Worm (Caenorhabditis elegans) whole organism, young adult: ENCODE measurements around the gene ugt-37.

Experiments
- C17E4.6 ChIP-seq: fragments of 200-800 bp; sonication (Bioruptor generic); IDR thresholded peaks from 2 replicates; pipeline ENCODE4 v1.3.6; 2022; ENCODE audit warnings: missing genetic modification reagents, missing genetic modification characterization, missing compliant biosample characterization
- ama-1 ChIP-seq, 3 experiments: fragments of 150-350 bp in 1 of 3; sonication (generic microtip) in 2 of 3; optimal IDR thresholded peaks; 2 replicates each; lab custom pipeline; 2014 to 2018; ENCODE audit warnings: missing biosample characterization in 2 of 3, missing genetic modification characterization in 2 of 3, missing genetic modification reagents in 2 of 3
- bed-2 ChIP-seq: fragments of 200-800 bp; sonication (Bioruptor generic); IDR thresholded peaks from 2 replicates; pipeline ENCODE4 v1.3.6; 2022; ENCODE audit warnings: missing genetic modification reagents, missing genetic modification characterization, missing compliant biosample characterization
- ceh-40 ChIP-seq: fragments of 200-800 bp; sonication (Bioruptor generic); IDR thresholded peaks from 2 replicates; pipeline ENCODE4 v1.3.6; 2022; ENCODE audit warnings: missing genetic modification characterization, missing compliant biosample characterization
- dox-1 ChIP-seq: fragments of 200-800 bp; sonication (Bioruptor generic); IDR thresholded peaks from 2 replicates; pipeline ENCODE4 v1.3.6; 2022; ENCODE audit warnings: missing genetic modification reagents, missing genetic modification characterization, missing compliant biosample characterization
- dpl-1 ChIP-seq: fragments of 150-350 bp; optimal IDR thresholded peaks from 2 replicates; lab custom pipeline; 2014; ENCODE audit warnings: missing biosample characterization, missing genetic modification reagents, missing genetic modification characterization
- lin-26 ChIP-seq: fragments of 200-800 bp; sonication (Bioruptor generic); IDR thresholded peaks from 2 replicates; pipeline ENCODE4 v1.3.6; 2022; ENCODE audit warnings: missing genetic modification reagents, missing genetic modification characterization, missing compliant biosample characterization
- lsl-1 ChIP-seq: fragments of 200-800 bp; sonication (Bioruptor generic); optimal IDR thresholded peaks from 2 replicates; lab custom pipeline; 2018; ENCODE audit warnings: mild to moderate bottlenecking, missing genetic modification characterization, moderate library complexity, missing compliant biosample characterization
- madf-6 ChIP-seq: fragments of 200-800 bp; sonication (Bioruptor generic); IDR thresholded peaks from 2 replicates; pipeline ENCODE4 v1.3.6; 2022; ENCODE audit warnings: missing genetic modification reagents, missing genetic modification characterization, missing compliant biosample characterization
- madf-8 ChIP-seq: fragments of 200-800 bp; sonication (Bioruptor generic); conservative IDR thresholded peaks from 2 replicates; pipeline ENCODE4 v1.3.6; 2022; ENCODE audit warnings: missing genetic modification reagents, missing genetic modification characterization, missing compliant biosample characterization
- xnd-1 ChIP-seq: sonication (generic microtip); optimal IDR thresholded peaks from 2 replicates; lab custom pipeline; 2016; ENCODE audit warnings: missing genotype, missing genetic modification reagents, missing genetic modification characterization, missing compliant biosample characterization

DNA sequence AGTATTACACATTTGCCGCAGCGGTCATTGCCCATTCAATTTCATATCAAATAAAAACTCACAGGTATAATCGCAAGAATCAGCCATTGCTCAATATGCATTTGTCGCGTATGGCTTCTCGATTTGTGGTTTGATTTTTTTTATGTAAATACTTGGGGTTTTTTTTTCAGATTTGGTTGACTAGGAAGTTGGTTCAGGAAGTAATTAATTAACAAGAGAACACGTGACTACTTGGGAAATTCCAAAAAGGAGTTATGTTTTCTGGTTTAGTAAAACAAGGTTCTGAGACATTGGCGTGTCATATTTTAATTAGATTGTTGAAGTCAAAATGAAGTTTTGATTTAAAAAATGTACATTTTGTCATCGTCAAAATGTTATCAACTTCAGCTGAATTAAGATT is 14.1 kb downstream of the ugt-37 start, which contains the start of gene srx-36:
- no peak for TF ChIP-seq xnd-1
- TF ChIP-seq bed-2, result no peak
- no peak for TF ChIP-seq lsl-1 (GFP tag; lab: Kevin White, UChicago)
- no peak for TF ChIP-seq lin-26 (GFP tag; lab: Robert Waterston, UW)
- TF ChIP-seq ceh-40 (GFP tag; lab: Robert Waterston, UW), result no peak
- no peak for TF ChIP-seq ama-1 (optimal IDR thresholded peaks at IDR 0.05; lab: Kevin White, UChicago)
- TF ChIP-seq ama-1 (GFP tag; optimal IDR thresholded peaks at IDR 0.05; lab: Kevin White, UChicago), result no peak
- TF ChIP-seq dox-1 (GFP tag; lab: Robert Waterston, UW), result no peak
- TF ChIP-seq madf-6, result no peak
- no peak for TF ChIP-seq madf-8
- TF ChIP-seq dpl-1, result no peak
- no peak for TF ChIP-seq C17E4.6 (GFP tag; lab: Robert Waterston, UW)
